Worm (Caenorhabditis elegans) whole organism, mixed stage, embryonic: ENCODE measurements around the gene ril-2.

ENCODE experiments used
- M03D4.4 ChIP-seq: sonication (generic microtip); optimal IDR thresholded peaks from 2 replicates; lab custom pipeline; 2017; ENCODE audit warnings: mild to moderate bottlenecking, missing genetic modification characterization, missing compliant biosample characterization
- bed-3 ChIP-seq: fragments of 200-800 bp; sonication (Bioruptor generic); optimal IDR thresholded peaks from 3 replicates; lab custom pipeline; 2018; ENCODE audit warnings: mild to moderate bottlenecking, missing genetic modification characterization, moderate library complexity, missing compliant biosample characterization
- blmp-1 ChIP-seq: fragments of 150-350 bp; optimal IDR thresholded peaks from 2 replicates; lab custom pipeline; 2014; ENCODE audit warnings: missing biosample characterization, missing genetic modification characterization
- ceh-39 ChIP-seq: fragments of 150-350 bp; optimal IDR thresholded peaks from 2 replicates; lab custom pipeline; 2014; ENCODE audit warnings: missing biosample characterization, missing genetic modification characterization
- ceh-43 ChIP-seq: fragments of 200-800 bp; sonication (Bioruptor generic); optimal IDR thresholded peaks from 2 replicates; lab custom pipeline; 2018; ENCODE audit warnings: mild to moderate bottlenecking, missing genetic modification characterization, moderate library complexity, missing compliant biosample characterization
- ceh-83 ChIP-seq: fragments of 200-800 bp; sonication (Bioruptor generic); optimal IDR thresholded peaks from 2 replicates; lab custom pipeline; 2018; ENCODE audit warnings: mild to moderate bottlenecking, missing genetic modification characterization, missing compliant biosample characterization
- ces-1 ChIP-seq: fragments of 150-350 bp; optimal IDR thresholded peaks from 2 replicates; lab custom pipeline; 2014; ENCODE audit warnings: missing biosample characterization, missing genetic modification reagents, missing genetic modification characterization
- cnd-1 ChIP-seq: fragments of 200-800 bp; sonication (Bioruptor generic); optimal IDR thresholded peaks from 2 replicates; lab custom pipeline; 2018; ENCODE audit warnings: mild to moderate bottlenecking, missing genetic modification characterization, missing compliant biosample characterization
- drap-1 ChIP-seq: fragments of 200-800 bp; sonication (Bioruptor generic); optimal IDR thresholded peaks from 3 replicates; lab custom pipeline; 2018; ENCODE audit warnings: mild to moderate bottlenecking, missing genetic modification characterization, missing compliant biosample characterization
- elt-1 ChIP-seq: sonication (generic microtip); optimal IDR thresholded peaks from 2 replicates; lab custom pipeline; 2017; ENCODE audit warnings: missing genetic modification characterization, mild to moderate bottlenecking, missing compliant biosample characterization, antibody characterized with exemption, moderate library complexity, borderline replicate concordance; ENCODE audit not compliant: insufficient read depth
- elt-3 ChIP-seq: fragments of 150-350 bp; optimal IDR thresholded peaks from 2 replicates; lab custom pipeline; 2014; ENCODE audit warnings: missing biosample characterization, missing genetic modification characterization
- flh-1 ChIP-seq: fragments of 200-800 bp; sonication (Bioruptor generic); optimal IDR thresholded peaks from 2 replicates; lab custom pipeline; 2018; ENCODE audit warnings: mild to moderate bottlenecking, missing genetic modification characterization, moderate library complexity, missing compliant biosample characterization
- ham-2 ChIP-seq: fragments of 200-800 bp; sonication (Bioruptor generic); optimal IDR thresholded peaks from 2 replicates; lab custom pipeline; 2018; ENCODE audit warnings: mild to moderate bottlenecking, missing genetic modification characterization, missing compliant biosample characterization
- hlh-1 ChIP-seq: fragments of 150-350 bp; optimal IDR thresholded peaks from 2 replicates; lab custom pipeline; 2014; ENCODE audit warnings: missing biosample characterization, missing genetic modification reagents, missing genetic modification characterization
- lin-13 ChIP-seq: fragments of 150-350 bp; optimal IDR thresholded peaks from 2 replicates; lab custom pipeline; 2014; ENCODE audit warnings: missing biosample characterization, missing genetic modification characterization
- lin-32 ChIP-seq: fragments of 200-800 bp; sonication (Bioruptor generic); optimal IDR thresholded peaks from 2 replicates; lab custom pipeline; 2018; ENCODE audit warnings: mild to moderate bottlenecking, missing genetic modification characterization, missing compliant biosample characterization
- lsy-2 ChIP-seq: fragments of 150-350 bp; optimal IDR thresholded peaks from 2 replicates; lab custom pipeline; 2014; ENCODE audit warnings: missing biosample characterization, missing genetic modification characterization
- mab-5 ChIP-seq: fragments of 150-350 bp; optimal IDR thresholded peaks from 2 replicates; lab custom pipeline; 2014; ENCODE audit warnings: missing biosample characterization, missing genetic modification characterization
- mep-1 ChIP-seq: fragments of 150-350 bp; optimal IDR thresholded peaks from 2 replicates; lab custom pipeline; 2017; ENCODE audit warnings: missing biosample characterization, missing genetic modification reagents, missing genetic modification characterization, inconsistent platforms
- mls-2 ChIP-seq: sonication (generic microtip); optimal IDR thresholded peaks from 2 replicates; lab custom pipeline; 2016; ENCODE audit warnings: mild to moderate bottlenecking, missing genetic modification characterization, moderate library complexity, missing compliant biosample characterization
- nhr-12 ChIP-seq: fragments of 150-350 bp; optimal IDR thresholded peaks from 2 replicates; lab custom pipeline; 2014; ENCODE audit warnings: missing biosample characterization, missing genetic modification characterization
- nhr-2 ChIP-seq: fragments of 150-350 bp; optimal IDR thresholded peaks from 2 replicates; lab custom pipeline; 2014; ENCODE audit warnings: missing biosample characterization, missing genetic modification characterization
- nhr-237 ChIP-seq: fragments of 150-350 bp; optimal IDR thresholded peaks from 2 replicates; lab custom pipeline; 2014; ENCODE audit warnings: missing biosample characterization, missing genetic modification characterization
- nhr-28 ChIP-seq: fragments of 150-350 bp; optimal IDR thresholded peaks from 2 replicates; lab custom pipeline; 2014; ENCODE audit warnings: missing biosample characterization, missing genetic modification characterization
- nhr-76 ChIP-seq: sonication (generic microtip); optimal IDR thresholded peaks from 2 replicates; lab custom pipeline; 2017; ENCODE audit warnings: missing biosample characterization, missing genetic modification characterization
- pha-4 ChIP-seq: fragments of 150-350 bp; optimal IDR thresholded peaks from 2 replicates; lab custom pipeline; 2018; ENCODE audit warnings: missing biosample characterization, missing genetic modification reagents, missing genetic modification characterization
- sem-2 ChIP-seq: fragments of 200-800 bp; sonication (Bioruptor generic); optimal IDR thresholded peaks from 2 replicates; lab custom pipeline; 2018; ENCODE audit warnings: mild to moderate bottlenecking, missing genetic modification characterization, missing compliant biosample characterization
- snpc-4 ChIP-seq: fragments of 150-350 bp; optimal IDR thresholded peaks from 2 replicates; lab custom pipeline; 2014; ENCODE audit warnings: missing biosample characterization, missing genetic modification characterization
- sptf-1 ChIP-seq: sonication (generic microtip); optimal IDR thresholded peaks from 2 replicates; lab custom pipeline; 2017; ENCODE audit warnings: mild to moderate bottlenecking, missing genetic modification characterization, moderate library complexity, missing compliant biosample characterization
- tbx-8 ChIP-seq: fragments of 200-800 bp; sonication (Bioruptor generic); optimal IDR thresholded peaks from 2 replicates; lab custom pipeline; 2018; ENCODE audit warnings: mild to moderate bottlenecking, missing genetic modification characterization, moderate library complexity, missing compliant biosample characterization
- unc-120 ChIP-seq: sonication (generic microtip); optimal IDR thresholded peaks from 2 replicates; lab custom pipeline; 2017; ENCODE audit warnings: missing genetic modification characterization, missing compliant biosample characterization; ENCODE audit not compliant: poor library complexity, severe bottlenecking
- unc-39 ChIP-seq: fragments of 150-350 bp; optimal IDR thresholded peaks from 2 replicates; lab custom pipeline; 2014; ENCODE audit warnings: missing biosample characterization, missing genetic modification characterization
- unc-62 ChIP-seq: fragments of 150-350 bp; optimal IDR thresholded peaks from 2 replicates; lab custom pipeline; 2014; ENCODE audit warnings: missing biosample characterization, missing genetic modification reagents, missing genetic modification characterization
- zip-8 ChIP-seq: fragments of 150-350 bp; optimal IDR thresholded peaks from 2 replicates; lab custom pipeline; 2014; ENCODE audit warnings: missing biosample characterization, missing genetic modification characterization
- ztf-11 ChIP-seq: fragments of 150-350 bp; optimal IDR thresholded peaks from 2 replicates; lab custom pipeline; 2014; ENCODE audit warnings: missing biosample characterization, missing genetic modification characterization

ril-2 gene

DNA sequence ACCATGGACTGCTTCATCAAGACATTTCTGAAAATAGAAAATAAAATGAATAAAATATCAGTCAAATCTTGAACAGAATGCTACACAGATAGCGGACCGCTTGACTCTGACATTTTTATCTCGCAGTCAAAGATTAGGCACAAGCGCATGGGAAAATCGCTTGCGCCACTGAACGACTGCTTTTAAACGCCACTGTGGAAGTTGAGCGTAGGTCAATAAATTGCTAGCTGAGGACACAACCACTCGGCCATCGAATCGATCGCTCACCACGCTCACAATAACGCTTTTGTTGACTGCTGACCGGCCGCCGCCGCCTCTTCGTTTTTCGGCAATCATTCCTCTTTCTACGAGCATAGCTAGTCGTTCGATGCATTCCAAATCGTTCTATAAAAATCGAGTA, 2.2 kb downstream of the ril-2 start:
- TF ChIP-seq lin-32 (GFP tag; lab: Kevin White, UChicago), result peak; percentile 48
- TF ChIP-seq lsy-2 (tag; lab: Kevin White, UChicago), result peak; percentile 42
- TF ChIP-seq pha-4 (tag; lab: Kevin White, UChicago), result peak; percentile 63
- peak; percentile 69 for TF ChIP-seq tbx-8 (GFP tag; lab: Kevin White, UChicago)
- TF ChIP-seq ztf-11 (tag; lab: Kevin White, UChicago), result no peak
- no peak for TF ChIP-seq nhr-76 (tag; lab: Kevin White, UChicago)
- no peak for TF ChIP-seq elt-3 (tag; lab: Kevin White, UChicago)
- TF ChIP-seq nhr-237 (tag; lab: Kevin White, UChicago), result no peak
- TF ChIP-seq unc-39 (tag; lab: Kevin White, UChicago), result no peak
- no peak for TF ChIP-seq mep-1 (tag; lab: Kevin White, UChicago)
- TF ChIP-seq blmp-1 (tag; lab: Kevin White, UChicago), result no peak
- TF ChIP-seq sem-2, result peak; percentile 67
- TF ChIP-seq bed-3 (GFP tag; lab: Kevin White, UChicago), result peak; percentile 64
- peak; percentile 53 for TF ChIP-seq hlh-1 (tag; lab: Kevin White, UChicago)
- no peak for TF ChIP-seq snpc-4
- peak; percentile 82 for TF ChIP-seq ceh-83 (GFP tag; lab: Kevin White, UChicago)
- no peak for TF ChIP-seq ceh-39
- TF ChIP-seq cnd-1 (tag; lab: Kevin White, UChicago), result peak; percentile 78
- TF ChIP-seq unc-62 (GFP tag; lab: Kevin White, UChicago), result no peak
- no peak for TF ChIP-seq elt-1
- peak; percentile 42 for TF ChIP-seq unc-120 (tag; lab: Kevin White, UChicago)
- TF ChIP-seq nhr-2 (tag; lab: Kevin White, UChicago), result no peak
- no peak for TF ChIP-seq zip-8 (tag; lab: Kevin White, UChicago)
- peak; percentile 25 for TF ChIP-seq lin-13 (tag; lab: Kevin White, UChicago)
- no peak for TF ChIP-seq ces-1 (GFP tag; lab: Kevin White, UChicago)
- TF ChIP-seq mab-5 (tag; lab: Kevin White, UChicago), result no peak
- TF ChIP-seq mls-2 (tag; lab: Kevin White, UChicago), result peak; percentile 87
- TF ChIP-seq nhr-12, result no peak
- TF ChIP-seq sptf-1 (tag; lab: Kevin White, UChicago), result peak; percentile 85
- TF ChIP-seq nhr-28 (tag; lab: Kevin White, UChicago), result no peak
- peak; percentile 84 for TF ChIP-seq M03D4.4 (tag; lab: Kevin White, UChicago)
- TF ChIP-seq ham-2 (GFP tag; lab: Kevin White, UChicago), result peak; percentile 63
- TF ChIP-seq drap-1, result peak; percentile 83
- peak; percentile 59 for TF ChIP-seq ceh-43 (GFP tag; lab: Kevin White, UChicago)
- TF ChIP-seq flh-1 (GFP tag; lab: Kevin White, UChicago), result no peak
- TF ChIP-seq, all 35 proteins: peak for 17

- no peak for TF ChIP-seq flh-1 (GFP tag; lab: Kevin White, UChicago)
- TF ChIP-seq unc-62 (GFP tag; lab: Kevin White, UChicago), result no peak
- no peak for TF ChIP-seq ces-1 (GFP tag; lab: Kevin White, UChicago)
- TF ChIP-seq cnd-1 (tag; lab: Kevin White, UChicago), result no peak
- TF ChIP-seq ztf-11 (tag; lab: Kevin White, UChicago), result no peak
- TF ChIP-seq ceh-43 (GFP tag; lab: Kevin White, UChicago), result no peak
- no peak for TF ChIP-seq sem-2
- TF ChIP-seq ham-2 (GFP tag; lab: Kevin White, UChicago), result no peak
- no peak for TF ChIP-seq nhr-237 (tag; lab: Kevin White, UChicago)
- no peak for TF ChIP-seq elt-1
- TF ChIP-seq blmp-1 (tag; lab: Kevin White, UChicago), result no peak
- TF ChIP-seq nhr-2 (tag; lab: Kevin White, UChicago), result no peak
- no peak for TF ChIP-seq nhr-12
- no peak for TF ChIP-seq lsy-2 (tag; lab: Kevin White, UChicago)
- TF ChIP-seq mab-5 (tag; lab: Kevin White, UChicago), result no peak
- TF ChIP-seq mls-2 (tag; lab: Kevin White, UChicago), result no peak
- no peak for TF ChIP-seq pha-4 (tag; lab: Kevin White, UChicago)
- TF ChIP-seq hlh-1 (tag; lab: Kevin White, UChicago), result no peak
- no peak for TF ChIP-seq bed-3 (GFP tag; lab: Kevin White, UChicago)
- TF ChIP-seq ceh-83 (GFP tag; lab: Kevin White, UChicago), result no peak
- TF ChIP-seq, all 35 proteins: peak for 0
These were observed 2.8 kb downstream of the ril-2 start, which contains the start of gene mma-1 for ce11 chrV:12596196-12596595. Gene mma-1 (minus strand): TSS chrV:12596296.

- TF ChIP-seq nhr-28 (tag; lab: Kevin White, UChicago) (no peak), nhr-12 (no peak), ceh-43 (GFP tag; lab: Kevin White, UChicago) (no peak), lin-13 (tag; lab: Kevin White, UChicago) (no peak), flh-1 (GFP tag; lab: Kevin White, UChicago) (no peak), bed-3 (GFP tag; lab: Kevin White, UChicago) (no peak), lin-32 (GFP tag; lab: Kevin White, UChicago) (no peak), mab-5 (tag; lab: Kevin White, UChicago) (no peak), hlh-1 (tag; lab: Kevin White, UChicago) (no peak), snpc-4 (no peak), zip-8 (tag; lab: Kevin White, UChicago) (no peak), tbx-8 (GFP tag; lab: Kevin White, UChicago) (no peak), mls-2 (tag; lab: Kevin White, UChicago) (no peak)
These were observed 6.6 kb downstream of the ril-2 start, which contains the start of gene C14C10.2 for ce11 chrV:12592379-12592778. Gene C14C10.2 (minus strand): TSS chrV:12592479.
